Worm (Caenorhabditis elegans) whole organism, L1 larva: ENCODE results near the gene C55A6.6.
"Not testable (repeated sequence)": the region's sequence is repeated elsewhere in the genome, so short reads cannot be mapped to it uniquely, and the experiment has no call there.

Experiments used
- Y116A8C.19 ChIP-seq: sonication (generic microtip); optimal IDR thresholded peaks from 2 replicates; lab custom pipeline; 2016; ENCODE audit warnings: missing compliant biosample characterization, missing genetic modification characterization, borderline replicate concordance
- alr-1 ChIP-seq: fragments of 200-800 bp; sonication (Bioruptor generic); optimal IDR thresholded peaks from 2 replicates; lab custom pipeline; 2018; ENCODE audit warnings: borderline replicate concordance, mild to moderate bottlenecking, missing genetic modification characterization, missing compliant biosample characterization
- aly-2 ChIP-seq: fragments of 150-350 bp; optimal IDR thresholded peaks from 2 replicates; lab custom pipeline; 2014; ENCODE audit warnings: missing biosample characterization, missing genetic modification characterization
- ama-1 ChIP-seq: fragments of 150-350 bp; optimal IDR thresholded peaks from 2 replicates; lab custom pipeline; 2014
- ceh-8 ChIP-seq: fragments of 200-800 bp; sonication (Bioruptor generic); optimal IDR thresholded peaks from 2 replicates; lab custom pipeline; 2018; ENCODE audit warnings: mild to moderate bottlenecking, missing genetic modification characterization, moderate library complexity, missing compliant biosample characterization
- ceh-82 ChIP-seq, 3 experiments: fragments of 150-350 bp in 1 of 3; sonication (generic microtip) in 2 of 3; optimal IDR thresholded peaks; 2 replicates each; lab custom pipeline; 2014 to 2017; ENCODE audit warnings: missing biosample characterization in 3 of 3, missing genetic modification characterization in 3 of 3
- ceh-90 ChIP-seq: sonication (generic microtip); optimal IDR thresholded peaks from 2 replicates; lab custom pipeline; 2016; ENCODE audit warnings: missing genetic modification characterization, missing compliant biosample characterization
- efl-1 ChIP-seq, 4 experiments: fragments of 150-350 bp; optimal IDR thresholded peaks in 3 of 4; peaks in 1 of 4; 1 replicate in 1 of 4; 2 replicates in 3 of 4; lab custom pipeline; 2014; ENCODE audit warnings: missing biosample characterization in 2 of 4, missing genetic modification characterization in 2 of 4, missing genetic modification reagents in 2 of 4
- efl-3 ChIP-seq: fragments of 200-800 bp; sonication (Bioruptor generic); optimal IDR thresholded peaks from 2 replicates; lab custom pipeline; 2018; ENCODE audit warnings: mild to moderate bottlenecking, missing genetic modification characterization, missing compliant biosample characterization
- egl-27 ChIP-seq, 2 experiments: fragments of 150-350 bp in 1 of 2; sonication (generic microtip); optimal IDR thresholded peaks; 3 replicates each; lab custom pipeline; 2017 to 2018; ENCODE audit warnings: missing biosample characterization in 2 of 2, missing genetic modification characterization in 2 of 2, missing genetic modification reagents in 2 of 2
- elt-2 ChIP-seq: sonication (generic microtip); optimal IDR thresholded peaks from 2 replicates; lab custom pipeline; 2016; ENCODE audit warnings: missing genetic modification characterization, mild to moderate bottlenecking, inconsistent platforms, missing compliant biosample characterization, missing genetic modification reagents
- elt-3 ChIP-seq, 6 experiments: fragments of 150-350 bp in 1 of 6; sonication (generic microtip); optimal IDR thresholded peaks; 2 replicates each; lab custom pipeline; 2017 to 2018; ENCODE audit warnings: missing biosample characterization in 6 of 6, missing genetic modification characterization in 6 of 6, inconsistent platforms in 1 of 6
- ets-5 ChIP-seq: fragments of 200-800 bp; sonication (Bioruptor generic); IDR thresholded peaks from 2 replicates; pipeline ENCODE4 v1.3.6; 2022; ENCODE audit warnings: missing genetic modification characterization, missing compliant biosample characterization
- fkh-10 ChIP-seq: sonication (generic microtip); optimal IDR thresholded peaks from 2 replicates; lab custom pipeline; 2017; ENCODE audit warnings: missing biosample characterization, missing genetic modification reagents, missing genetic modification characterization
- fkh-8 ChIP-seq: sonication (generic microtip); optimal IDR thresholded peaks from 2 replicates; lab custom pipeline; 2016; ENCODE audit warnings: mild to moderate bottlenecking, missing genetic modification characterization, missing compliant biosample characterization
- irx-1 ChIP-seq: sonication (generic microtip); optimal IDR thresholded peaks from 2 replicates; lab custom pipeline; 2016; ENCODE audit warnings: missing genetic modification characterization, missing compliant biosample characterization
- jun-1 ChIP-seq: fragments of 150-350 bp; optimal IDR thresholded peaks from 2 replicates; lab custom pipeline; 2014; ENCODE audit warnings: missing biosample characterization, missing genetic modification reagents, missing genetic modification characterization
- lin-35 ChIP-seq, 2 experiments: fragments of 150-350 bp; optimal IDR thresholded peaks; 2 replicates each; lab custom pipeline; 2014; ENCODE audit warnings: missing biosample characterization in 2 of 2, missing genetic modification characterization in 2 of 2, missing genetic modification reagents in 2 of 2
- lin-39 ChIP-seq: fragments of 150-350 bp; optimal IDR thresholded peaks from 2 replicates; lab custom pipeline; 2014; ENCODE audit warnings: missing biosample characterization, missing genetic modification reagents, missing genetic modification characterization
- lir-3 ChIP-seq: sonication (generic microtip); optimal IDR thresholded peaks from 2 replicates; lab custom pipeline; 2016; ENCODE audit warnings: mild to moderate bottlenecking, missing genetic modification characterization, moderate library complexity, missing compliant biosample characterization; ENCODE audit not compliant: poor library complexity
- nhr-20 ChIP-seq: sonication (generic microtip); optimal IDR thresholded peaks from 2 replicates; lab custom pipeline; 2016; ENCODE audit warnings: mild to moderate bottlenecking, missing genetic modification characterization, missing compliant biosample characterization
- nhr-71 ChIP-seq: sonication (generic microtip); optimal IDR thresholded peaks from 2 replicates; lab custom pipeline; 2016; ENCODE audit warnings: mild to moderate bottlenecking, missing genetic modification characterization, moderate library complexity, missing compliant biosample characterization
- nhr-84 ChIP-seq: sonication (generic microtip); optimal IDR thresholded peaks from 2 replicates; lab custom pipeline; 2017; ENCODE audit warnings: missing biosample characterization, missing genetic modification characterization
- nhr-90 ChIP-seq: sonication (generic microtip); optimal IDR thresholded peaks from 2 replicates; lab custom pipeline; 2016; ENCODE audit warnings: mild to moderate bottlenecking, missing genetic modification characterization, missing compliant biosample characterization; ENCODE audit not compliant: poor library complexity
- pqm-1 ChIP-seq: sonication (generic microtip); optimal IDR thresholded peaks from 3 replicates; lab custom pipeline; 2017; ENCODE audit warnings: missing biosample characterization, missing genetic modification characterization
- sptf-1 ChIP-seq: fragments of 150-350 bp; optimal IDR thresholded peaks from 2 replicates; lab custom pipeline; 2014; ENCODE audit warnings: missing biosample characterization, missing genetic modification characterization
- unc-130 ChIP-seq: fragments of 150-350 bp; optimal IDR thresholded peaks from 2 replicates; lab custom pipeline; 2017; ENCODE audit warnings: missing biosample characterization, missing genetic modification characterization, inconsistent platforms
- unc-30 ChIP-seq: sonication (generic microtip); optimal IDR thresholded peaks from 2 replicates; lab custom pipeline; 2017; ENCODE audit warnings: missing biosample characterization, missing genetic modification characterization
- unc-62 ChIP-seq: fragments of 150-350 bp; optimal IDR thresholded peaks from 2 replicates; lab custom pipeline; 2014; ENCODE audit warnings: missing biosample characterization, missing genetic modification reagents, missing genetic modification characterization
- unc-98 ChIP-seq: fragments of 200-800 bp; sonication (Bioruptor generic); IDR thresholded peaks from 2 replicates; pipeline ENCODE4 v1.3.6; 2022; ENCODE audit warnings: missing genetic modification characterization, missing compliant biosample characterization
- vab-15 ChIP-seq: sonication (generic microtip); optimal IDR thresholded peaks from 2 replicates; lab custom pipeline; 2017; ENCODE audit warnings: missing genotype, mild to moderate bottlenecking, missing genetic modification characterization, missing compliant biosample characterization
- ztf-11 ChIP-seq, 2 experiments: sonication (generic microtip); optimal IDR thresholded peaks; 2 replicates each; lab custom pipeline; 2016 to 2017; ENCODE audit warnings: missing genetic modification characterization in 2 of 2, missing biosample characterization in 1 of 2, missing compliant biosample characterization in 1 of 2
- ztf-4 ChIP-seq: fragments of 150-350 bp; optimal IDR thresholded peaks from 2 replicates; lab custom pipeline; 2014; ENCODE audit warnings: missing biosample characterization, missing genetic modification characterization

Gene C55A6.6

ce11 chrV:11475638-11476037 is 38.9 kb downstream of the C55A6.6 start, which contains the start of gene T11F9.7:
T11F9.7 (plus strand) TSS chrV:11475938.
- TF ChIP-seq efl-3 (GFP tag; lab: Kevin White, UChicago); ceh-90 (tag; lab: Kevin White, UChicago); unc-30 (tag; lab: Kevin White, UChicago): not testable (repeated sequence)

- TF ChIP-seq aly-2 (tag; lab: Kevin White, UChicago): no peak
These were observed 40.1 kb downstream of the C55A6.6 start, which contains the start of gene nas-22 for ce11 chrV:11474399-11474798. nas-22 (plus strand) TSS chrV:11474699.

ce11 chrV:11472209-11472608 is 42.3 kb downstream of the C55A6.6 start, which contains the start of the genes nas-20 and nas-21:
nas-20 (minus strand) TSS chrV:11472309.
nas-21 (plus strand) TSS chrV:11472564.
- TF ChIP-seq ztf-11 (tag; optimal IDR thresholded peaks at IDR 0.05; lab: Kevin White, UChicago) (no peak), ets-5 (no peak), unc-98 (no peak), ama-1 (lab: Kevin White, UChicago) (no peak), unc-130 (tag; lab: Kevin White, UChicago) (no peak), fkh-8 (tag; lab: Kevin White, UChicago) (no peak), aly-2 (tag; lab: Kevin White, UChicago) (no peak), elt-3 (tag; optimal IDR thresholded peaks at IDR 0.05; lab: Kevin White, UChicago) (no peak), nhr-84 (tag; lab: Kevin White, UChicago) (no peak), jun-1 (tag; lab: Kevin White, UChicago) (no peak), lir-3 (tag; lab: Kevin White, UChicago) (no peak)

- TF ChIP-seq lir-3 (tag; lab: Kevin White, UChicago) (no peak), nhr-20 (tag; lab: Kevin White, UChicago) (peak; percentile 38), lin-35 (GFP tag; optimal IDR thresholded peaks at IDR 0.05; lab: Kevin White, UChicago) (peak in 1 of 2 experiments; percentile 24), irx-1 (tag; lab: Kevin White, UChicago) (no peak), fkh-10 (GFP tag; lab: Kevin White, UChicago) (no peak), egl-27 (tag; optimal IDR thresholded peaks at IDR 0.05; lab: Kevin White, UChicago) (no peak), pqm-1 (peak; percentile 10), elt-2 (tag; lab: Kevin White, UChicago) (peak; percentile 93), sptf-1 (tag; lab: Kevin White, UChicago) (no peak), efl-1 (optimal IDR thresholded peaks at IDR 0.05; lab: Kevin White, UChicago) (no peak), efl-1 (GFP tag; optimal IDR thresholded peaks at IDR 0.05 in 1 of 2; lab: Kevin White, UChicago) (peak in 1 of 2 experiments; percentile 78), ama-1 (lab: Kevin White, UChicago) (no peak), nhr-71 (tag; lab: Kevin White, UChicago) (no peak), Y116A8C.19 (tag; lab: Kevin White, UChicago) (no peak), vab-15 (tag; lab: Kevin White, UChicago) (no peak), ceh-82 (tag; optimal IDR thresholded peaks at IDR 0.05; lab: Kevin White, UChicago) (no peak), ceh-8 (GFP tag; lab: Kevin White, UChicago) (no peak), nhr-90 (peak; percentile 2), alr-1 (tag; lab: Kevin White, UChicago) (no peak), ztf-4 (tag; lab: Kevin White, UChicago) (no peak), lin-39 (tag; lab: Kevin White, UChicago) (no peak), unc-62 (GFP tag; lab: Kevin White, UChicago) (no peak)
These were observed 44.3 kb downstream of the C55A6.6 start, which contains the start of gene aat-6 for ce11 chrV:11470210-11470713. aat-6 (minus strand) TSS chrV:11470663.
